Worm (Caenorhabditis elegans): ENCODE measurements around the gene F44E5.15.

Gene F44E5.15

ce11 chrII:11774218-11774617 lies 1.8 kb downstream of the F44E5.15 start, which contains the start of gene F44E5.1:
TSS of gene F44E5.1 (minus strand) at chrII:11774559.
- peak; percentile 69 for TF ChIP-seq nfyb-1 (GFP tag; IDR thresholded peaks at IDR 0.05)
- TF ChIP-seq unc-62 (GFP tag; optimal IDR thresholded peaks at IDR 0.05) = no peak
- TF ChIP-seq ekl-4 (GFP tag; IDR thresholded peaks at IDR 0.05) = peak; percentile 22; the same call in 1 of the 2 replicates
- TF ChIP-seq mcd-1 (GFP tag; IDR thresholded peaks at IDR 0.05) = peak; percentile 35; the same call in 1 of the 2 replicates
- peak; percentile 68 for TF ChIP-seq chd-7 (tag; optimal IDR thresholded peaks at IDR 0.05)
- peak; percentile 4 for TF ChIP-seq ceh-79 (tag; optimal IDR thresholded peaks at IDR 0.05)
- TF ChIP-seq nfya-2 (GFP tag; IDR thresholded peaks at IDR 0.05) = no peak
- TF ChIP-seq fkh-3 (tag; optimal IDR thresholded peaks at IDR 0.05) = no peak
- no peak for TF ChIP-seq snpc-4 (GFP tag; optimal IDR thresholded peaks at IDR 0.05)
- no peak for TF ChIP-seq snpc-4 (tag; optimal IDR thresholded peaks at IDR 0.05)
- TF ChIP-seq lsl-1 (GFP tag; optimal IDR thresholded peaks at IDR 0.05) = peak; percentile 16
- TF ChIP-seq madf-6 (GFP tag; IDR thresholded peaks at IDR 0.05) = peak; percentile 42
- no peak for TF ChIP-seq K11D2.4 (GFP tag; IDR thresholded peaks at IDR 0.05)

ce11 chrII:11777893-11778480 lies 5.5 kb downstream of the F44E5.15 start, which contains the start of the genes patr-1 and dna-2:
TSS of gene patr-1 (minus strand) at chrII:11777943.
TSS of gene dna-2 (plus strand) at chrII:11778430.
- TF ChIP-seq snpc-3.4 (tag; optimal IDR thresholded peaks at IDR 0.05) (peak; percentile 12), rcor-1 (GFP tag; IDR thresholded peaks at IDR 0.05) (no peak), snpc-4 (GFP tag; optimal IDR thresholded peaks at IDR 0.05) (no peak), snpc-4 (tag; optimal IDR thresholded peaks at IDR 0.05) (peak in 3 of 4 experiments; percentile 7 to 63 (median 44)), F49E8.2 (tag; optimal IDR thresholded peaks at IDR 0.05; ENCODE audit: insufficient read depth) (no peak), nfya-2 (GFP tag; IDR thresholded peaks at IDR 0.05) (no peak), mcd-1 (GFP tag; IDR thresholded peaks at IDR 0.05) (peak; percentile 61), hlh-12 (tag; optimal IDR thresholded peaks at IDR 0.05) (no peak), hlh-26 (GFP tag; conservative IDR thresholded peaks at IDR 0.05) (no peak), tlf-1 (GFP tag; optimal IDR thresholded peaks at IDR 0.05) (no peak), nfya-1 (tag; optimal IDR thresholded peaks at IDR 0.05; ENCODE audit: borderline replicate concordance, insufficient read depth) (no peak), mxl-1 (tag; optimal IDR thresholded peaks at IDR 0.05) (no peak), cebp-1 (GFP tag; IDR thresholded peaks at IDR 0.05) (no peak), cebp-1 (tag; optimal IDR thresholded peaks at IDR 0.05) (peak; percentile 63), F57A8.1 (GFP tag; optimal IDR thresholded peaks at IDR 0.05) (no peak), pha-4 (tag; optimal IDR thresholded peaks at IDR 0.05) (no peak), zfh-2 (GFP tag; conservative IDR thresholded peaks at IDR 0.05) (peak; percentile 59; the same call in 1 of the 2 replicates), athp-1 (tag; optimal IDR thresholded peaks at IDR 0.05) (no peak), D2030.7 (GFP tag; IDR thresholded peaks at IDR 0.05) (peak; percentile 43), atf-7 (tag; optimal IDR thresholded peaks at IDR 0.05) (no peak), nhr-90 (tag; optimal IDR thresholded peaks at IDR 0.05) (no peak), K12H6.12 (tag; optimal IDR thresholded peaks at IDR 0.05) (no peak), nhr-179 (tag; optimal IDR thresholded peaks at IDR 0.05) (no peak), ztf-18 (tag; optimal IDR thresholded peaks at IDR 0.05) (peak; percentile 16), dpff-1 (tag; optimal IDR thresholded peaks at IDR 0.05) (no peak), C06A6.2 (GFP tag; conservative IDR thresholded peaks at IDR 0.05) (no peak), mel-28 (tag; optimal IDR thresholded peaks at IDR 0.05; ENCODE audit: borderline replicate concordance) (no peak), Y95B8A.8 (GFP tag; IDR thresholded peaks at IDR 0.05) (no peak), lsl-1 (GFP tag; optimal IDR thresholded peaks at IDR 0.05) (peak; percentile 65), sea-2 (GFP tag; IDR thresholded peaks at IDR 0.05) (no peak), pbrm-1 (GFP tag; IDR thresholded peaks at IDR 0.05) (no peak), lsy-27 (tag; optimal IDR thresholded peaks at IDR 0.05; ENCODE audit: borderline replicate concordance, insufficient read depth) (no peak), tbp1 (GFP tag; optimal IDR thresholded peaks at IDR 0.05) (peak; percentile 1), dox-1 (GFP tag; IDR thresholded peaks at IDR 0.05) (peak; percentile 80), F10E7.11 (tag; optimal IDR thresholded peaks at IDR 0.05) (no peak), unc-130 (GFP tag; optimal IDR thresholded peaks at IDR 0.05) (no peak), let-526 (GFP tag; IDR thresholded peaks at IDR 0.05) (no peak), nhr-80 (tag; optimal IDR thresholded peaks at IDR 0.05) (peak; percentile 24), ztf-28 (GFP tag; IDR thresholded peaks at IDR 0.05) (no peak)
